Fruit fly (Drosophila melanogaster) whole organism, wandering third instar larva: ENCODE results near the gene CG14839.

Experiments used
- Abd-B ChIP-seq: fragments of >200 bp; optimal IDR thresholded peaks from 2 replicates; lab custom pipeline; 2017; ENCODE audit warnings: missing biosample characterization, missing genetic modification characterization
- Vsx2 ChIP-seq: fragments of 200-300, 225-300 bp; sonication (Bioruptor generic); optimal IDR thresholded peaks from 2 replicates; lab custom pipeline; 2018; ENCODE audit warnings: missing biosample characterization, missing genetic modification characterization; ENCODE audit not compliant: partially characterized antibody
- psq ChIP-seq: fragments of 200-800 bp; sonication (Bioruptor generic); optimal IDR thresholded peaks from 3 replicates; lab custom pipeline; 2017; ENCODE audit warnings: missing biosample characterization, mild to moderate bottlenecking, missing genetic modification characterization, moderate library complexity

DNA sequence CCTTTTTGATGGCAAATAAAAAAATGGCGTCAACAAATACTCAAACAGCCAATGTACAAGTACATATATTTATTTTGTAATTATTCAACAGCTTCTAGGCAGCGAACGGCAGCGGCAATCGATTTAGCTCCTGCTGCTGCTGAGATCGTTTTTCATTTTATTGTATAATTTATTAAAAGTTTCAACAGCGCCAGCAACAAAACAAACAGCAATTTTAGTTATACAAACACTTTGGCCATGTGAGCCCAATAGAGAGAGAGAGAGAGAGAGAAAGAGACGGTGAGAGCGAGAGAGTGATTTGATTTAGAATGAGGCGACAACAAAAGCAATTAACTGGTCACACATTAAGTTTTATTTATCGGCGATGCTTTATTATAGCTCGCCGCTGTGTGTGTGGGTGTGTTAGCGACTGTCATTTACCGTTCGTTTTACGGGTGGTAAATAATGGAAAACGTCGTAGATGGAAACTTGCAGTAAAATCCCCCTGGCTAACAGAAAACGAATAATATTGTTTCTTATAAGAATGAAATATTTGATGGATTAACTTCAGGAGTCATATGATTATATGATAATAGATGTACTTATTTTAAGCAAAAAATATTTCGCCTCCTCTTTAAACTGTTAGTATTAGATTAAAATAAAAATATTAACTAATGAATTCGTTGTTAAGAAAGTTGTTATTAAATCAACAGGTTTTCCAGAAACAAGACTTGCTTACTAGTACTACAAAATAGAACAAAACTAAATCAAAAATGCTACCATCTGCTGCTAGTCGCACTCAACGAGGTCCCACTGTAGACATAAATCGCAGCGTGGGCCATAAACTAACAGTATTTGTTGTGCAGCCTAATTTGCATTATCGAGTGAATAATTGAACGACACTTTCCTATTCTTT is 23.1 kb downstream of the CG14839 start:
- TF ChIP-seq Abd-B (no peak), psq (no peak), Vsx2 (GFP tag; lab: Kevin White, UChicago) (no peak)
